Worm (Caenorhabditis elegans): Measurements from ENCODE around the gene lmp-1.

lmp-1 gene

DNA sequence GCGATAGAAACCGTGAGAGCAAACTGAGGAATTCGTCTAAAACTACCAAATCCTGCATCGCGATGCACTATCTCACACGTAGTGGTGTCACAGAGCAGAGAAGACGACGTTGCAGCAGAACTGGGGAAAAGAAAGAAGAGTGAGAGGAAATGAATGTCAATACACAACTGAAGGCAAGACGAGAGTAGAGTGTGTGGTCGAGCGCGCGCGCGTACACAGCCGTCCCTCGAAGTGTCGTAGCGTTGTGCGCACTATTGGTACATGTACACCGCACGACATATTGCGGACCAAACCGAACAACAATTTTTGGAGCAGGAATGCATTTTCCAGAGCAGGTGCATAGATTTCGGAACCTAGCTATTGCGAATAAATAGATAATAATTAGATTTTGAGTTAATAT, 879 bp upstream of the lmp-1 start:
- no peak for TF ChIP-seq zip-8 (tag; optimal IDR thresholded peaks at IDR 0.05)
- TF ChIP-seq tbx-8 (GFP tag; optimal IDR thresholded peaks at IDR 0.05) = no peak
- TF ChIP-seq elt-1 (tag; optimal IDR thresholded peaks at IDR 0.05; ENCODE audit: borderline replicate concordance, insufficient read depth) = no peak
- TF ChIP-seq nhr-12 (tag; optimal IDR thresholded peaks at IDR 0.05) = no peak
- peak; percentile 65 for TF ChIP-seq drap-1 (GFP tag; optimal IDR thresholded peaks at IDR 0.05)
- TF ChIP-seq mls-2 (tag; optimal IDR thresholded peaks at IDR 0.05) = peak; percentile 56
- TF ChIP-seq mab-5 (tag; optimal IDR thresholded peaks at IDR 0.05) = no peak
- no peak for TF ChIP-seq ceh-83 (GFP tag; optimal IDR thresholded peaks at IDR 0.05)
- peak; percentile 71 for TF ChIP-seq lin-13 (tag; optimal IDR thresholded peaks at IDR 0.05)
- peak; percentile 36 for TF ChIP-seq unc-120 (tag; optimal IDR thresholded peaks at IDR 0.05; ENCODE audit: poor library complexity, severe bottlenecking)
- TF ChIP-seq unc-62 (GFP tag; optimal IDR thresholded peaks at IDR 0.05) = no peak
- no peak for TF ChIP-seq nhr-76 (tag; optimal IDR thresholded peaks at IDR 0.05)
- no peak for TF ChIP-seq M03D4.4 (tag; optimal IDR thresholded peaks at IDR 0.05)
- TF ChIP-seq pha-4 (tag; optimal IDR thresholded peaks at IDR 0.05) = peak; percentile 91
- TF ChIP-seq nhr-237 (tag; optimal IDR thresholded peaks at IDR 0.05) = peak; percentile 44
- TF ChIP-seq blmp-1 (tag; optimal IDR thresholded peaks at IDR 0.05) = no peak
- TF ChIP-seq mep-1 (tag; optimal IDR thresholded peaks at IDR 0.05) = peak; percentile 62
- no peak for TF ChIP-seq ceh-43 (GFP tag; optimal IDR thresholded peaks at IDR 0.05)
- peak; percentile 11 for TF ChIP-seq lsy-2 (tag; optimal IDR thresholded peaks at IDR 0.05)
- TF ChIP-seq nhr-28 (tag; optimal IDR thresholded peaks at IDR 0.05) = no peak
- peak; percentile 20 for TF ChIP-seq ztf-11 (tag; optimal IDR thresholded peaks at IDR 0.05)
- TF ChIP-seq nhr-2 (tag; optimal IDR thresholded peaks at IDR 0.05) = no peak
- TF ChIP-seq lin-32 (GFP tag; optimal IDR thresholded peaks at IDR 0.05) = no peak
- no peak for TF ChIP-seq sem-2 (GFP tag; optimal IDR thresholded peaks at IDR 0.05)
- TF ChIP-seq cnd-1 (tag; optimal IDR thresholded peaks at IDR 0.05) = peak; percentile 15
- TF ChIP-seq bed-3 (GFP tag; optimal IDR thresholded peaks at IDR 0.05) = no peak
- no peak for TF ChIP-seq unc-39 (tag; optimal IDR thresholded peaks at IDR 0.05)
- TF ChIP-seq elt-3 (tag; optimal IDR thresholded peaks at IDR 0.05) = no peak
- peak; percentile 56 for TF ChIP-seq hlh-1 (tag; optimal IDR thresholded peaks at IDR 0.05)
- TF ChIP-seq ceh-39 (tag; optimal IDR thresholded peaks at IDR 0.05) = no peak
- peak; percentile 44 for TF ChIP-seq ces-1 (GFP tag; optimal IDR thresholded peaks at IDR 0.05)
- TF ChIP-seq sptf-1 (tag; optimal IDR thresholded peaks at IDR 0.05) = peak; percentile 54
- TF ChIP-seq ham-2 (GFP tag; optimal IDR thresholded peaks at IDR 0.05) = peak; percentile 47
- TF ChIP-seq flh-1 (GFP tag; optimal IDR thresholded peaks at IDR 0.05) = no peak
- TF ChIP-seq snpc-4 (tag; optimal IDR thresholded peaks at IDR 0.05) = no peak

DNA sequence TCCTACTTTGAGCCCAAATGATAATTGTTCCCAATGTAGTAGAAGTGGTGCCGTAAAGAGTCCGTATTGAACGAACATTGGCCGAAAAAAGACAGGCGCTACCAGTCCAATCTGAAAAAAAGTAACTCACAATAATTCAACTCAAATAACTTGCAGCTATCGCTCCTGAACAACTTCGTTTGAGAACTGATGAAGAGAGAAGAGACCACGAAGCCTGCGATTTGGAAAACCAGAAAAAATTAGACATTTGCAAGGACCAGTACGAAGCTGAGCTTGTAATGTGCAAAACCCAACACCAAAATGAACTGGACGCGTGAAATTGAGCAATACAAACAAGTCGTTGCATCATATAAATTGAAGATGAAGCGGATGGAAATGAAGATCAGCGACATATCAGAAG, 3.0 kb downstream of the lmp-1 start, which contains the start of gene C03B1.1:
Gene C03B1.1, plus strand, starts transcription at position 301 of the 400 bp plus-strand sequence.
- TF ChIP-seq lsy-2 (tag; optimal IDR thresholded peaks at IDR 0.05) = no peak
- TF ChIP-seq ceh-39 (tag; optimal IDR thresholded peaks at IDR 0.05) = no peak
- TF ChIP-seq elt-1 (tag; optimal IDR thresholded peaks at IDR 0.05; ENCODE audit: borderline replicate concordance, insufficient read depth) = no peak
- TF ChIP-seq bed-3 (GFP tag; optimal IDR thresholded peaks at IDR 0.05) = no peak
- no peak for TF ChIP-seq unc-120 (tag; optimal IDR thresholded peaks at IDR 0.05; ENCODE audit: poor library complexity, severe bottlenecking)
- no peak for TF ChIP-seq ceh-43 (GFP tag; optimal IDR thresholded peaks at IDR 0.05)
- TF ChIP-seq ces-1 (GFP tag; optimal IDR thresholded peaks at IDR 0.05) = no peak
- no peak for TF ChIP-seq cnd-1 (tag; optimal IDR thresholded peaks at IDR 0.05)
- TF ChIP-seq unc-62 (GFP tag; optimal IDR thresholded peaks at IDR 0.05) = no peak
- no peak for TF ChIP-seq M03D4.4 (tag; optimal IDR thresholded peaks at IDR 0.05)
- TF ChIP-seq ceh-83 (GFP tag; optimal IDR thresholded peaks at IDR 0.05) = no peak
- TF ChIP-seq nhr-2 (tag; optimal IDR thresholded peaks at IDR 0.05) = no peak

DNA sequence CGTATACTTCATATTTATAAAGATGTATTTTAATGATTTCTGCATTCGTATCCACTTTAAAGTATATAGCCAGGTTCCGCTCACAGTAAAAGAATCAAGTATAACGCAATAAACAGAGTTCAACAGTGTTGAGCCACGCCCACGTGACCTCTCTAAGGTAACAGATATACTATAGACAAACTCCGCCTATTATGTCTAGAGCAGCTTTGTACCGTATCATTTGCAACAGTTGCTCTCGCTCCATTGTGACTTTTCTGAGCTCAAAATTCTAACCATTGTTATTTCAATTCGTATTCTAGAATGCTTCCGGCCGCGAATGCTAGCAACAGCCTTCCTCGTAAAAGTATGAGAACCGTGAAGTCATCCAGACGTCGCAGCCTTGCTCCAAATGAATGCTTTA, 4.1 kb downstream of the lmp-1 start, which contains the start of gene C03B1.17:
Gene C03B1.17, plus strand, starts transcription at position 301 of the 400 bp plus-strand sequence.
- no peak for TF ChIP-seq M03D4.4 (tag; optimal IDR thresholded peaks at IDR 0.05)
- TF ChIP-seq blmp-1 (tag; optimal IDR thresholded peaks at IDR 0.05) = no peak
- no peak for TF ChIP-seq zip-8 (tag; optimal IDR thresholded peaks at IDR 0.05)
- no peak for TF ChIP-seq ceh-83 (GFP tag; optimal IDR thresholded peaks at IDR 0.05)
- TF ChIP-seq sem-2 (GFP tag; optimal IDR thresholded peaks at IDR 0.05) = no peak
- TF ChIP-seq lin-32 (GFP tag; optimal IDR thresholded peaks at IDR 0.05) = no peak
- TF ChIP-seq ham-2 (GFP tag; optimal IDR thresholded peaks at IDR 0.05) = no peak
- no peak for TF ChIP-seq unc-39 (tag; optimal IDR thresholded peaks at IDR 0.05)
- no peak for TF ChIP-seq tbx-8 (GFP tag; optimal IDR thresholded peaks at IDR 0.05)
- TF ChIP-seq flh-1 (GFP tag; optimal IDR thresholded peaks at IDR 0.05) = no peak
- TF ChIP-seq nhr-12 (tag; optimal IDR thresholded peaks at IDR 0.05) = no peak
- TF ChIP-seq ceh-43 (GFP tag; optimal IDR thresholded peaks at IDR 0.05) = no peak
- TF ChIP-seq nhr-237 (tag; optimal IDR thresholded peaks at IDR 0.05) = no peak
- no peak for TF ChIP-seq nhr-2 (tag; optimal IDR thresholded peaks at IDR 0.05)
- no peak for TF ChIP-seq unc-120 (tag; optimal IDR thresholded peaks at IDR 0.05; ENCODE audit: poor library complexity, severe bottlenecking)
- no peak for TF ChIP-seq mls-2 (tag; optimal IDR thresholded peaks at IDR 0.05)
- TF ChIP-seq sptf-1 (tag; optimal IDR thresholded peaks at IDR 0.05) = no peak
- no peak for TF ChIP-seq elt-3 (tag; optimal IDR thresholded peaks at IDR 0.05)
- no peak for TF ChIP-seq cnd-1 (tag; optimal IDR thresholded peaks at IDR 0.05)
- TF ChIP-seq ces-1 (GFP tag; optimal IDR thresholded peaks at IDR 0.05) = no peak
